Fruit fly (Drosophila melanogaster): ENCODE results near the gene Alms1a.

DNA sequence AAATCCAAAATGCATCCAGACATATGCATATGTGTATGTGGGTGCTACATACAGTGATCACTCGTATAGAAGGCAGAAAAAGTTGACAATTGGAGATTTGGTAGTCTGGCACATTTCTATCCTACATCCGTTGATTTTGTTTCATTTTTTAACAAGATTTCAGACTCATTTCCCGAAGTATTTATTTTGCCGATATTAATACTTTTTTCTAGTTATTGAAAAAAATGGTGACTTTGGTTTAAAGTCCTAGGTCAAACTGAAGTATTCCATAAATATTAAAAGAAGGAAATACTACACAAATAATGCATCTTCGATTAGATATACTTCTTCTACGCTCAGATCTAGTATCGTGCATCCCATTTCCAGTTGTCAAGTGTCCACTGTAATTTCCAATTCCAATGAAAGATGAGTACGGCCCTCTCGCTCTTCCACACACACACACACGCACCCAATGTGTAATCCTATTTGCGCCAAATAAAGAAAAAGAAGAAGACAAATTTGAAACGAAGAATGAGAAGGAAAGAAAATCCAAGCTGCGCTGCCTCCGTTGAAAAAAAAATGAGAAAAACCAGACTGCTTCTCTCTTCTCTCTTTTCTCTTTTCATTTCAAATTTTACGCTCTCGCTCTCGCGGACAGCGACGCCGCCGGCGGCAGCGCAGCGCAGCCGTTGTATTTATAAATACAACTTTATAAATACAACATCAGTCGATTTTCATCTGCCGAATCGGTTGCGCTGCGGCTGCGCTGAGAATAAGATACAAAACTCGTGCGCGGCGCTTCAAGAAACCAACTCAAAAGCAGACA lies 18.7 kb downstream of the Alms1a start, which contains the start of gene peb:
- TF ChIP-seq pan (optimal IDR thresholded peaks at IDR 0.05) (no peak), br (GFP tag; optimal IDR thresholded peaks at IDR 0.05) (peak; percentile 41), lola (GFP tag; optimal IDR thresholded peaks at IDR 0.05) (no peak), h (GFP tag; optimal IDR thresholded peaks at IDR 0.05) (peak; percentile 39), GATAd (GFP tag; optimal IDR thresholded peaks at IDR 0.05) (no peak), Hr78 (GFP tag; optimal IDR thresholded peaks at IDR 0.05) (no peak), fru (GFP tag; optimal IDR thresholded peaks at IDR 0.05) (peak; percentile 79)
